Worm (Caenorhabditis elegans): ENCODE results near the gene F14D7.3.

The F14D7.3 gene

ce11 chrV:14254221-14254620, 42.4 kb upstream of the F14D7.3 start, which contains the start of gene K02E11.7:
Gene K02E11.7 (minus strand): TSS chrV:14254321.
- TF ChIP-seq snu-23 (GFP tag; optimal IDR thresholded peaks at IDR 0.05) (no peak), pqm-1 (tag; optimal IDR thresholded peaks at IDR 0.05) (no peak), lin-15B (tag; optimal IDR thresholded peaks at IDR 0.05) (no peak), mdl-1 (tag; optimal IDR thresholded peaks at IDR 0.05) (no peak), nhr-90 (tag; optimal IDR thresholded peaks at IDR 0.05; ENCODE audit: poor library complexity) (no peak), pax-3 (tag; optimal IDR thresholded peaks at IDR 0.05) (peak; percentile 0)

- TF ChIP-seq sptf-1 (tag; optimal IDR thresholded peaks at IDR 0.05) (no peak), nhr-237 (tag; optimal IDR thresholded peaks at IDR 0.05) (no peak), egl-27 (tag; optimal IDR thresholded peaks at IDR 0.05) (no peak), ceh-8 (GFP tag; optimal IDR thresholded peaks at IDR 0.05) (no peak), ceh-82 (tag; optimal IDR thresholded peaks at IDR 0.05) (no peak), nhr-47 (tag; optimal IDR thresholded peaks at IDR 0.05) (no peak), ama-1 (optimal IDR thresholded peaks at IDR 0.05) (no peak), lin-13 (GFP tag; optimal IDR thresholded peaks at IDR 0.05) (no peak), nhr-71 (tag; optimal IDR thresholded peaks at IDR 0.05) (no peak), nhr-20 (tag; optimal IDR thresholded peaks at IDR 0.05) (no peak), fos-1 (tag; optimal IDR thresholded peaks at IDR 0.05) (no peak), lin-14 (GFP tag; optimal IDR thresholded peaks at IDR 0.05) (no peak), fkh-4 (tag; optimal IDR thresholded peaks at IDR 0.05; ENCODE audit: borderline replicate concordance) (no peak), ceh-88 (GFP tag; IDR thresholded peaks at IDR 0.05) (no peak), unc-86 (tag; optimal IDR thresholded peaks at IDR 0.05) (no peak)
These were observed 39.8 kb upstream of the F14D7.3 start, which contains the start of gene sre-8 for ce11 chrV:14256813-14257212. Gene sre-8 (plus strand): TSS chrV:14257113.

ce11 chrV:14260831-14261230, 35.8 kb upstream of the F14D7.3 start, which contains the start of gene F40G12.2:
Gene F40G12.2 (minus strand): TSS chrV:14260931.
- TF ChIP-seq fkh-8 (tag; optimal IDR thresholded peaks at IDR 0.05) (no peak), pax-3 (tag; optimal IDR thresholded peaks at IDR 0.05) (no peak)

- TF ChIP-seq nhr-237 (tag; optimal IDR thresholded peaks at IDR 0.05) (no peak), sox-4 (tag; optimal IDR thresholded peaks at IDR 0.05) (no peak), rnt-1 (tag; optimal IDR thresholded peaks at IDR 0.05) (no peak), pag-3 (tag; optimal IDR thresholded peaks at IDR 0.05; ENCODE audit: borderline replicate concordance, insufficient read depth) (no peak), ceh-63 (GFP tag; optimal IDR thresholded peaks at IDR 0.05) (no peak)
These were observed 29.2 kb upstream of the F14D7.3 start for ce11 chrV:14267326-14267942.

ce11 chrV:14268616-14269015, 28.0 kb upstream of the F14D7.3 start, which contains the start of gene F40G12.4:
Gene F40G12.4 (minus strand): TSS chrV:14268716.
- no peak for TF ChIP-seq nhr-20 (tag; optimal IDR thresholded peaks at IDR 0.05)
- no peak for TF ChIP-seq nhr-237 (tag; optimal IDR thresholded peaks at IDR 0.05)
- no peak for TF ChIP-seq ama-1 (optimal IDR thresholded peaks at IDR 0.05)
- TF ChIP-seq ceh-8 (GFP tag; optimal IDR thresholded peaks at IDR 0.05) = no peak
- TF ChIP-seq ceh-88 (GFP tag; IDR thresholded peaks at IDR 0.05) = no peak
- no peak for TF ChIP-seq tlp-1 (tag; optimal IDR thresholded peaks at IDR 0.05)
- TF ChIP-seq pqm-1 (tag; optimal IDR thresholded peaks at IDR 0.05) = no peak
- no peak for TF ChIP-seq snu-23 (GFP tag; optimal IDR thresholded peaks at IDR 0.05)
- TF ChIP-seq zip-4 (GFP tag; optimal IDR thresholded peaks at IDR 0.05) = no peak
- no peak for TF ChIP-seq nhr-11 (tag; optimal IDR thresholded peaks at IDR 0.05)
- TF ChIP-seq mdl-1 (tag; optimal IDR thresholded peaks at IDR 0.05) = no peak

- TF ChIP-seq ceh-63 (GFP tag; optimal IDR thresholded peaks at IDR 0.05) = no peak
- no peak for TF ChIP-seq efl-1 (optimal IDR thresholded peaks at IDR 0.05)
- TF ChIP-seq efl-1 (GFP tag; optimal IDR thresholded peaks at IDR 0.05 in 1 of 2) = no peak
- no peak for TF ChIP-seq hlh-17 (GFP tag; optimal IDR thresholded peaks at IDR 0.05; ENCODE audit: borderline replicate concordance)
- no peak for TF ChIP-seq snpc-4 (tag; optimal IDR thresholded peaks at IDR 0.05)
- TF ChIP-seq alr-1 (tag; optimal IDR thresholded peaks at IDR 0.05; ENCODE audit: borderline replicate concordance) = no peak
- TF ChIP-seq lin-39 (tag; optimal IDR thresholded peaks at IDR 0.05) = no peak
- TF ChIP-seq lin-35 (GFP tag; optimal IDR thresholded peaks at IDR 0.05) = no peak
These were observed 25.9 kb upstream of the F14D7.3 start, which contains the start of gene F40G12.5 for ce11 chrV:14270729-14271128. Gene F40G12.5 (minus strand): TSS chrV:14270829.

Data from whole organism, L1 larva.